Fruit fly (Drosophila melanogaster): ENCODE measurements around the gene CG32564.

dm6 chrX:17187495-17187894, 18.7 kb upstream of the CG32564 start:
- TF ChIP-seq Hr96 (GFP tag; optimal IDR thresholded peaks at IDR 0.05) (no peak), CG7045 (GFP tag; optimal IDR thresholded peaks at IDR 0.05) (no peak), kay (GFP tag; ENCODE audit: borderline replicate concordance) (no peak), CG14711 (tag; optimal IDR thresholded peaks at IDR 0.05) (no peak), Clk (GFP tag; optimal IDR thresholded peaks at IDR 0.05) (no peak), ovo (GFP tag; optimal IDR thresholded peaks at IDR 0.05) (no peak), CG5204 (GFP tag; optimal IDR thresholded peaks at IDR 0.05) (no peak), CG33017 (tag; optimal IDR thresholded peaks at IDR 0.05) (no peak), pad (GFP tag; optimal IDR thresholded peaks at IDR 0.05) (no peak), CG11617 (GFP tag; optimal IDR thresholded peaks at IDR 0.05) (no peak), toe (GFP tag; optimal IDR thresholded peaks at IDR 0.05) (no peak), bab1 (GFP tag; optimal IDR thresholded peaks at IDR 0.05) (peak; percentile 12), CG12768 (GFP tag; optimal IDR thresholded peaks at IDR 0.05) (no peak), tj (GFP tag; optimal IDR thresholded peaks at IDR 0.05) (no peak)

Data from whole organism, adult.